Worm (Caenorhabditis elegans): ENCODE data around the gene F23H11.7.

Gene F23H11.7

DNA sequence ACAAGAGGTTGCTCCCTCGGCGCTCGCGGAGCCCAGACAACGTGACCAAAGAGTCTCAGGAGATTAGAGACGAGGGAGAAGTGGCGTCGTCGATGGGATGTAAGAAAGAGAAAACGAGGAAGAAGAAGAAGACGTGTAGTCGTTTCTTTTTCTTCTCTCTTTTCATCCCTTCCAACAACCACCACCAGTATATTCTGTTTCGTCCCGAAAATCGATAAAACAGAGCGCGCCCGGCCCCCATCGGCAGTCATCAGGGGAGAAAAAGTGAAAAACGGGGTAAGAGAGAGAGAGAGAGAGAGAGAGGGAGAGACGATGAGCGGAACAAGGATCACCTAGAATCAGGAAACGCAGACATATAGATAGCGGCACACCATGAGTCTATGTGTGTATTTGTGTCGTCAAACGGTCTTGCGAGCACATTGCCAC, 31.3 kb downstream of the F23H11.7 start (continued):
- TF ChIP-seq sma-9 (GFP tag; optimal IDR thresholded peaks at IDR 0.05), result peak; percentile 68
- TF ChIP-seq sma-9 (tag; optimal IDR thresholded peaks at IDR 0.05), result no peak
- TF ChIP-seq ZK546.5 (tag; optimal IDR thresholded peaks at IDR 0.05), result no peak
- TF ChIP-seq lin-11 (tag; optimal IDR thresholded peaks at IDR 0.05), result peak; percentile 73

DNA sequence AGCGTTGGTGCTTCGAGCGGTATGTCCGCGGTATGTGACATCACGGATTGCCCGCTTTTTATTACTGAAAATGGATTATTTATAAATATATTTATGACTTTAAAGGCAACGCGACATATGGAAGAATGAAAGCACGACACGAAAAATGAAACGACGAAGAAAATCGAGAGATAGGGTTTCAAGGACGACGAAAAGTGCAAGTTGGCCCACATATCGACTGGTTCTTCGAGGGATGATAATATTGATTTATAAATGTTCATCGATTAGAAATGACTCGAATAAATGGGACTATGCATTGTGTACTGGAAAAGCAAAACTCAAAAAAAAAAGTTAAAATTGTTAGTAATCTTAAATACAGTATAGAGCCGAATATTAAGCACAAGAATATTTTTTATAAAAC, 32.5 kb downstream of the F23H11.7 start, which contains the start of gene zer-1:
Gene zer-1 (minus strand): TSS at position 68 of the 400 bp plus-strand sequence.
- TF ChIP-seq ceh-16 (tag; optimal IDR thresholded peaks at IDR 0.05) (no peak), elt-1 (tag; optimal IDR thresholded peaks at IDR 0.05) (no peak), sma-3 (GFP tag; optimal IDR thresholded peaks at IDR 0.05) (no peak), lsy-2 (tag; optimal IDR thresholded peaks at IDR 0.05) (no peak), fos-1 (tag; optimal IDR thresholded peaks at IDR 0.05) (no peak), mdl-1 (tag; optimal IDR thresholded peaks at IDR 0.05) (no peak), nhr-10 (tag; optimal IDR thresholded peaks at IDR 0.05) (no peak), nhr-23 (tag; optimal IDR thresholded peaks at IDR 0.05) (no peak), zag-1 (tag; optimal IDR thresholded peaks at IDR 0.05) (no peak), Y55F3AM.14 (GFP tag; optimal IDR thresholded peaks at IDR 0.05) (no peak), F13H6.1 (tag; optimal IDR thresholded peaks at IDR 0.05) (no peak), nhr-129 (tag; optimal IDR thresholded peaks at IDR 0.05) (no peak), blmp-1 (tag; optimal IDR thresholded peaks at IDR 0.05; ENCODE audit: insufficient read depth) (peak; percentile 67), crh-2 (tag; optimal IDR thresholded peaks at IDR 0.05) (peak; percentile 8), ceh-82 (tag; optimal IDR thresholded peaks at IDR 0.05) (no peak), ama-1 (optimal IDR thresholded peaks at IDR 0.05) (no peak), ztf-11 (tag; optimal IDR thresholded peaks at IDR 0.05) (no peak), nhr-6 (tag; optimal IDR thresholded peaks at IDR 0.05) (no peak)

DNA sequence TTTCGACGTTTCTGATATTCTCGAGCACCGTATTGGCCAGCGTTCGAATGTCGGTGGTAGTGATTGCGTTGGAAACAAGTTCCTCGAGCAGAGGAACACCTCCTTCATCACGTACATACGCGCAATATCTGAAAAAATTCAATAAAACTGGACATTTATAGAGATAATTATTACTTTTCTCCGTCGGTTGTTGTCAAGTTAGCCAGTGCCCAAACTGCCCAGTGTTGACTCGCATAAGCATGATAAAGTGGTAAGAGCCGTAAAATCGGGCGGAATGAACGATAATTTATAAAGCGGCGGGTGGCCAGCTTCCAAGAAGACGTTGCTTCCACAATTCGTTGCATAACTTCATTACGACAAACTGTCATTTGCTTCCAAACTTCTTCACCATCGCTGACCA, 35.6 kb downstream of the F23H11.7 start:
- TF ChIP-seq blmp-1 (tag; optimal IDR thresholded peaks at IDR 0.05; ENCODE audit: insufficient read depth) (no peak), nhr-129 (tag; optimal IDR thresholded peaks at IDR 0.05) (no peak), crh-2 (tag; optimal IDR thresholded peaks at IDR 0.05) (no peak), nhr-21 (tag; optimal IDR thresholded peaks at IDR 0.05) (no peak), Y55F3AM.14 (GFP tag; optimal IDR thresholded peaks at IDR 0.05) (no peak), unc-55 (GFP tag; optimal IDR thresholded peaks at IDR 0.05) (no peak), unc-39 (tag; optimal IDR thresholded peaks at IDR 0.05) (no peak), mbf-1 (tag; optimal IDR thresholded peaks at IDR 0.05) (no peak)

ce11 chrIII:881460-881859, 37.8 kb downstream of the F23H11.7 start:
- no peak for TF ChIP-seq skn-1 (tag; optimal IDR thresholded peaks at IDR 0.05)
- TF ChIP-seq blmp-1 (tag; optimal IDR thresholded peaks at IDR 0.05; ENCODE audit: insufficient read depth), result no peak
- no peak for TF ChIP-seq peb-1 (tag; optimal IDR thresholded peaks at IDR 0.05)
- no peak for TF ChIP-seq unc-55 (GFP tag; optimal IDR thresholded peaks at IDR 0.05)
- TF ChIP-seq nhr-237 (tag; optimal IDR thresholded peaks at IDR 0.05), result no peak
- TF ChIP-seq F13H6.1 (tag; optimal IDR thresholded peaks at IDR 0.05), result no peak
- TF ChIP-seq nhr-25 (tag; optimal IDR thresholded peaks at IDR 0.05), result no peak
- TF ChIP-seq dmd-4 (tag; optimal IDR thresholded peaks at IDR 0.05), result no peak
- no peak for TF ChIP-seq fos-1 (tag; optimal IDR thresholded peaks at IDR 0.05)
- no peak for TF ChIP-seq ama-1 (optimal IDR thresholded peaks at IDR 0.05)

DNA sequence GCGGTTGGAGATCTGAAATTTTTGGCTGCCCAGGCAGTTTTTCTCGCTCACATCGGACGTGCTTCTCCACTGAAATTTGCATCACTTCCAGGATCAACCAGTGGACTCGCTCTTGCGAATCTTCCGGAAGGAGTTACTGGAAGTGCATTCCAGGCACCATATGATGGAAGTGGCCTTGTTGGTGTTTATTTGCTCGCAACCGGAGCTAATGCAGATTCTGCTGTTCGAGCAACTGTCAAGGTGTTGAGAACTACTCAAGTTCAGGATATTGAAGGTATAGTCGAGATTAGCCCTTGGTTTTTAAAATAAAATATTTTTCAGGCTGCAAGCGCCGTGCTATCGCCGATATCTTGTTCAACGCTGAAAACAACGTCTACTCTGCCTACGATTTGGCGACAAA, 38.4 kb downstream of the F23H11.7 start:
- no peak for TF ChIP-seq sma-9 (GFP tag; optimal IDR thresholded peaks at IDR 0.05)
- no peak for TF ChIP-seq sma-9 (tag; optimal IDR thresholded peaks at IDR 0.05)
- no peak for TF ChIP-seq nhr-11 (tag; optimal IDR thresholded peaks at IDR 0.05)
- TF ChIP-seq sma-3 (GFP tag; optimal IDR thresholded peaks at IDR 0.05), result no peak
- TF ChIP-seq nhr-23 (tag; optimal IDR thresholded peaks at IDR 0.05), result no peak
- TF ChIP-seq egl-27 (tag; optimal IDR thresholded peaks at IDR 0.05), result no peak
- no peak for TF ChIP-seq nhr-6 (tag; optimal IDR thresholded peaks at IDR 0.05)
- TF ChIP-seq mbf-1 (tag; optimal IDR thresholded peaks at IDR 0.05), result no peak
- TF ChIP-seq nhr-129 (tag; optimal IDR thresholded peaks at IDR 0.05), result no peak

- TF ChIP-seq unc-62 (GFP tag; optimal IDR thresholded peaks at IDR 0.05) (no peak), ZK546.5 (tag; optimal IDR thresholded peaks at IDR 0.05) (no peak), C34F6.9 (tag; optimal IDR thresholded peaks at IDR 0.05) (no peak), lsy-2 (tag; optimal IDR thresholded peaks at IDR 0.05) (no peak), mdl-1 (tag; optimal IDR thresholded peaks at IDR 0.05) (no peak), peb-1 (tag; optimal IDR thresholded peaks at IDR 0.05) (no peak), skn-1 (tag; optimal IDR thresholded peaks at IDR 0.05) (no peak), mbf-1 (tag; optimal IDR thresholded peaks at IDR 0.05) (no peak), egl-27 (tag; optimal IDR thresholded peaks at IDR 0.05) (no peak), elt-3 (tag; optimal IDR thresholded peaks at IDR 0.05) (no peak), nhr-12 (tag; optimal IDR thresholded peaks at IDR 0.05) (no peak), sma-9 (GFP tag; optimal IDR thresholded peaks at IDR 0.05) (no peak), sma-9 (tag; optimal IDR thresholded peaks at IDR 0.05) (no peak), sma-3 (GFP tag; optimal IDR thresholded peaks at IDR 0.05) (no peak), gmeb-1 (tag; optimal IDR thresholded peaks at IDR 0.05) (no peak), nhr-237 (tag; optimal IDR thresholded peaks at IDR 0.05) (no peak), nhr-10 (tag; optimal IDR thresholded peaks at IDR 0.05) (no peak), alr-1 (tag; optimal IDR thresholded peaks at IDR 0.05) (no peak), lin-39 (tag; optimal IDR thresholded peaks at IDR 0.05) (no peak)
Measured at ce11 chrIII:879634-880033, 39.6 kb downstream of the F23H11.7 start, which contains the start of the genes T24C4.5 and ucr-2.3. Gene T24C4.5, minus strand, starts transcription at chrIII:879734. Gene ucr-2.3, plus strand, starts transcription at chrIII:879860.
